Worm (Caenorhabditis elegans): ENCODE data around the gene rad-50.

ce11 chrV:12295520-12295919 lies 50.1 kb downstream of the rad-50 start:
- TF ChIP-seq ceh-36 (tag; optimal IDR thresholded peaks at IDR 0.05) (no peak), sea-1 (GFP tag; conservative IDR thresholded peaks at IDR 0.05) (no peak), aly-1 (tag; optimal IDR thresholded peaks at IDR 0.05) (no peak), ama-1 (optimal IDR thresholded peaks at IDR 0.05) (no peak), ceh-13 (GFP tag; optimal IDR thresholded peaks at IDR 0.05) (no peak), F13C5.2 (tag; optimal IDR thresholded peaks at IDR 0.05) (no peak), scrt-1 (GFP tag; IDR thresholded peaks at IDR 0.05) (no peak), B0310.2 (tag; optimal IDR thresholded peaks at IDR 0.05) (no peak)

All from whole organism, early embryonic.